Worm (Caenorhabditis elegans) whole organism, L2 larva: ENCODE data around the gene sup-12.

Experiments
- F13H6.1 ChIP-seq: sonication (generic microtip); optimal IDR thresholded peaks from 2 replicates; lab custom pipeline; 2016; ENCODE audit warnings: missing genetic modification characterization, missing compliant biosample characterization
- R02D3.7 ChIP-seq: fragments of 150-350 bp; optimal IDR thresholded peaks from 2 replicates; lab custom pipeline; 2014; ENCODE audit warnings: missing biosample characterization, missing genetic modification characterization
- Y55F3AM.14 ChIP-seq: fragments of 200-800 bp; sonication (Bioruptor generic); optimal IDR thresholded peaks from 2 replicates; lab custom pipeline; 2018; ENCODE audit warnings: mild to moderate bottlenecking, missing genetic modification characterization, missing compliant biosample characterization
- ZK546.5 ChIP-seq: sonication (generic microtip); optimal IDR thresholded peaks from 2 replicates; lab custom pipeline; 2017; ENCODE audit warnings: missing biosample characterization, missing genetic modification characterization
- alr-1 ChIP-seq: fragments of 150-350 bp; optimal IDR thresholded peaks from 2 replicates; lab custom pipeline; 2014; ENCODE audit warnings: missing biosample characterization, missing genetic modification characterization
- ama-1 ChIP-seq: fragments of 150-350 bp; optimal IDR thresholded peaks from 2 replicates; lab custom pipeline; 2018; ENCODE audit warnings: inconsistent platforms
- blmp-1 ChIP-seq: sonication (generic microtip); optimal IDR thresholded peaks from 2 replicates; lab custom pipeline; 2017; ENCODE audit warnings: missing genetic modification characterization, mild to moderate bottlenecking, missing compliant biosample characterization, antibody characterized with exemption, moderate library complexity; ENCODE audit not compliant: insufficient read depth
- ceh-82 ChIP-seq: fragments of 150-350 bp; optimal IDR thresholded peaks from 2 replicates; lab custom pipeline; 2014; ENCODE audit warnings: missing biosample characterization, missing genetic modification characterization
- elt-3 ChIP-seq: sonication (generic microtip); optimal IDR thresholded peaks from 2 replicates; lab custom pipeline; 2017; ENCODE audit warnings: missing biosample characterization, missing genetic modification characterization
- fos-1 ChIP-seq: fragments of 150-350 bp; optimal IDR thresholded peaks from 2 replicates; lab custom pipeline; 2014; ENCODE audit warnings: missing biosample characterization, missing genetic modification characterization
- gmeb-1 ChIP-seq: fragments of 150-350 bp; optimal IDR thresholded peaks from 2 replicates; lab custom pipeline; 2014; ENCODE audit warnings: missing biosample characterization, missing genetic modification characterization
- lin-11 ChIP-seq: fragments of 150-350 bp; sonication (generic microtip); optimal IDR thresholded peaks from 2 replicates; lab custom pipeline; 2014; ENCODE audit warnings: missing biosample characterization, missing genetic modification characterization, inconsistent platforms, mixed read lengths
- lin-13 ChIP-seq: fragments of 150-350 bp; optimal IDR thresholded peaks from 2 replicates; lab custom pipeline; 2014; ENCODE audit warnings: missing biosample characterization, missing genetic modification reagents, missing genetic modification characterization
- lin-39 ChIP-seq: fragments of 150-350 bp; optimal IDR thresholded peaks from 2 replicates; lab custom pipeline; 2014; ENCODE audit warnings: missing biosample characterization, missing genetic modification reagents, missing genetic modification characterization
- lsy-2 ChIP-seq, 2 experiments: fragments of 150-350 bp in 1 of 2; sonication (generic microtip) in 1 of 2; optimal IDR thresholded peaks; 2 replicates each; lab custom pipeline; 2014 to 2017; ENCODE audit warnings: missing biosample characterization in 2 of 2, missing genetic modification characterization in 2 of 2
- mab-5 ChIP-seq: fragments of 150-350 bp; optimal IDR thresholded peaks from 2 replicates; lab custom pipeline; 2014; ENCODE audit warnings: missing biosample characterization, missing genetic modification characterization
- mbf-1 ChIP-seq: sonication (generic microtip); optimal IDR thresholded peaks from 2 replicates; lab custom pipeline; 2017; ENCODE audit warnings: missing biosample characterization, missing genetic modification characterization
- mdl-1 ChIP-seq, 2 experiments: fragments of 150-350 bp in 1 of 2; sonication (generic microtip) in 1 of 2; optimal IDR thresholded peaks; 2 replicates each; lab custom pipeline; 2017; ENCODE audit warnings: missing biosample characterization in 2 of 2, missing genetic modification characterization in 2 of 2
- nhr-10 ChIP-seq: sonication (generic microtip); optimal IDR thresholded peaks from 2 replicates; lab custom pipeline; 2017; ENCODE audit warnings: missing biosample characterization, missing genetic modification characterization
- nhr-11 ChIP-seq: fragments of 150-350 bp; optimal IDR thresholded peaks from 2 replicates; lab custom pipeline; 2014; ENCODE audit warnings: missing biosample characterization, missing genetic modification characterization
- nhr-12 ChIP-seq: fragments of 150-350 bp; optimal IDR thresholded peaks from 2 replicates; lab custom pipeline; 2014; ENCODE audit warnings: missing biosample characterization, missing genetic modification characterization
- nhr-129 ChIP-seq: fragments of 150-350 bp; optimal IDR thresholded peaks from 2 replicates; lab custom pipeline; 2014; ENCODE audit warnings: missing biosample characterization, missing genetic modification characterization
- nhr-237 ChIP-seq: fragments of 150-350 bp; optimal IDR thresholded peaks from 2 replicates; lab custom pipeline; 2014; ENCODE audit warnings: missing biosample characterization, missing genetic modification characterization
- nhr-25 ChIP-seq: fragments of 150-350 bp; sonication (generic microtip); optimal IDR thresholded peaks from 3 replicates; lab custom pipeline; 2014; ENCODE audit warnings: missing biosample characterization, missing genetic modification characterization
- nhr-6 ChIP-seq: fragments of 150-350 bp; optimal IDR thresholded peaks from 2 replicates; lab custom pipeline; 2014; ENCODE audit warnings: missing biosample characterization, missing genetic modification characterization
- nhr-77 ChIP-seq: fragments of 150-350 bp; optimal IDR thresholded peaks from 2 replicates; lab custom pipeline; 2014; ENCODE audit warnings: missing biosample characterization, missing genetic modification characterization
- peb-1 ChIP-seq: fragments of 150-350 bp; optimal IDR thresholded peaks from 2 replicates; lab custom pipeline; 2014; ENCODE audit warnings: missing biosample characterization, missing genetic modification characterization
- sem-4 ChIP-seq: fragments of 150-350 bp; optimal IDR thresholded peaks from 2 replicates; lab custom pipeline; 2014; ENCODE audit warnings: missing biosample characterization, missing genetic modification reagents, missing genetic modification characterization
- skn-1 ChIP-seq: sonication (generic microtip); optimal IDR thresholded peaks from 2 replicates; lab custom pipeline; 2017; ENCODE audit warnings: missing biosample characterization, missing genetic modification characterization
- sma-3 ChIP-seq: sonication (generic microtip); optimal IDR thresholded peaks from 2 replicates; lab custom pipeline; 2016; ENCODE audit warnings: missing genetic modification reagents, missing genetic modification characterization, missing compliant biosample characterization
- sma-9 ChIP-seq, 2 experiments: fragments of 150-350 bp in 1 of 2; sonication (generic microtip) in 1 of 2; optimal IDR thresholded peaks; 2 replicates each; lab custom pipeline; 2014 to 2016; ENCODE audit warnings: missing genetic modification characterization in 2 of 2, mild to moderate bottlenecking in 1 of 2, missing biosample characterization in 1 of 2, missing compliant biosample characterization in 1 of 2, missing genetic modification reagents in 1 of 2, moderate library complexity in 1 of 2
- snpc-4 ChIP-seq: fragments of 150-350 bp; optimal IDR thresholded peaks from 2 replicates; lab custom pipeline; 2014; ENCODE audit warnings: missing biosample characterization, missing genetic modification characterization
- unc-55 ChIP-seq: fragments of 150-350 bp; sonication (generic microtip); optimal IDR thresholded peaks from 3 replicates; lab custom pipeline; 2014; ENCODE audit warnings: missing biosample characterization, missing genetic modification reagents, missing genetic modification characterization
- unc-62 ChIP-seq: fragments of 150-350 bp; optimal IDR thresholded peaks from 2 replicates; lab custom pipeline; 2014; ENCODE audit warnings: missing biosample characterization, missing genetic modification reagents, missing genetic modification characterization
- zag-1 ChIP-seq: fragments of 150-350 bp; optimal IDR thresholded peaks from 2 replicates; lab custom pipeline; 2014; ENCODE audit warnings: missing biosample characterization, missing genetic modification characterization
- ztf-1 ChIP-seq: fragments of 200-800 bp; sonication (Bioruptor generic); conservative IDR thresholded peaks from 2 replicates; pipeline ENCODE4 v1.3.6; 2022; ENCODE audit warnings: missing genetic modification characterization, missing compliant biosample characterization

sup-12 gene

DNA sequence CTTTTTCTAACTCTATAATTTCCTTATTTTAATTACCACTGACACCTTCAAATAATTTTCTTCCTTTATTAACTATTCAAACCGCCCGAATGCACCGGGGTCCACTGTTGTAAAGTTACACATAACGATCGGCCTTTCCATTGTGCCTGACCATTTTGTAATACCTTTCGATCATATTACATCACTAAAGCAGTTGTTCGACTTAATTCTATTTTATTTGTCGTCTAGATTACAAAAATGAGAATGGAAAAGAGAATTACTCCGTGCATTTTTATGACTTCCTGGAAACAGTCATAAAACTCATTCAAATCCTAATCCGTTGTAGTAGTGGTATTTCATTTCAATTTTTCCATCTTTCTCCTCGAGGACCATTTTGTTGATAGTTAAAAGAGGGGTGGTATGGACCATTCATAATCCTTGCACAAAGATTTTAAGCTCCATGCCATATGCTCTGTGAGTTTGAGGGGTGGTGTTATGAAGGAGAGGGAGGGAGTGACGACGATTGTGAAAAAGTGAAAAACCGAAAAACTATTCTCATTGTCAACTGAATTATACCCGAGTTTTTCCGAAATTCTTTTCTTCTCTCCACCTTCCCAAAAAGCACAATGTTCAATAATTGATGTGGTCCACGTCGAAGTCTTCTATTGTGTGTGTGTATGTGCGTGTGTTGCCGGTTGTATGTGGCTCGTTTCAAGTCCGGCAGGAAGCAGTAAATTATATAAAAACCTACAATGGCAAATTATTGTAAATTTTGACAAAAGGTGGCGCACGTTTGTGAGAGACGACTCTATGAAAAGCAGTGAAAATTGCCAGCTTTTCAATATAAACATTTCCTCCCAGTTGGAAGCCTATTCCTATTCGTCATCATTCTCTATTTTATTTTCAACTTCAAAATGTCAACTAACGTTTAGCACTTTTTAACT is 5.9 kb upstream of the sup-12 start:
- TF ChIP-seq unc-62 (GFP tag; lab: Kevin White, UChicago) (no peak), gmeb-1 (tag; lab: Kevin White, UChicago) (no peak), F13H6.1 (no peak), mab-5 (peak; percentile 77), lsy-2 (tag; optimal IDR thresholded peaks at IDR 0.05; lab: Kevin White, UChicago) (no peak), lin-13 (GFP tag; lab: Kevin White, UChicago) (no peak), mbf-1 (no peak), mdl-1 (tag; optimal IDR thresholded peaks at IDR 0.05; lab: Kevin White, UChicago) (no peak), snpc-4 (tag; lab: Kevin White, UChicago) (no peak), nhr-10 (tag; lab: Kevin White, UChicago) (no peak), sem-4 (tag; lab: Kevin White, UChicago) (no peak), ceh-82 (tag; lab: Kevin White, UChicago) (no peak), nhr-11 (tag; lab: Kevin White, UChicago) (no peak), nhr-129 (tag; lab: Kevin White, UChicago) (peak; percentile 10), unc-55 (GFP tag; lab: Kevin White, UChicago) (peak; percentile 53), nhr-237 (tag; lab: Kevin White, UChicago) (no peak)

DNA sequence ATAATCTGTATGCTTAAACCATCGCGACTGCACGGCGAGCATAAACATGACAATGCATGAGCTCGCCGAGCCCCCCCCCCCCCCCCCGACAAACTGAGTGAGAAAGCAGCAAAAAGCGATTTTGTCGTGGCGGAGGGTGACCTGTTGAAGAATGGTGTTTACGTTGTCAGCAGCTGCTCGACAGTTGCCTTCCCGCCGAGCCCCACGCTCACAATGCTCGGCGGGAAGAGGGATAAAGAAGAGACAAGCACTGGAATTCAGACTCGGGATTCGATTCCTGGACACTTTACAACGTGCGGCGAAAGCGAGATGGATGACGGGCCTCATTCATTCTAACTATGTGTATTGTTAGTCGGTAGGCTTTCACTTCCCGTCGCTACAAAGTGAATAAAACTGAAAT is 3.7 kb upstream of the sup-12 start:
- TF ChIP-seq sma-3 (GFP tag; lab: Kevin White, UChicago) (no peak), nhr-25 (tag; lab: Kevin White, UChicago) (no peak), nhr-12 (no peak), fos-1 (tag; lab: Kevin White, UChicago) (no peak), ztf-1 (GFP tag; lab: Robert Waterston, UW) (no peak), nhr-11 (tag; lab: Kevin White, UChicago) (no peak), ZK546.5 (tag; lab: Kevin White, UChicago) (no peak), lin-11 (tag; lab: Kevin White, UChicago) (no peak), mbf-1 (no peak), unc-55 (GFP tag; lab: Kevin White, UChicago) (peak; percentile 1), blmp-1 (tag; lab: Kevin White, UChicago) (no peak), zag-1 (no peak), peb-1 (no peak), sma-9 (GFP tag; optimal IDR thresholded peaks at IDR 0.05; lab: Kevin White, UChicago) (peak; percentile 46), sma-9 (tag; optimal IDR thresholded peaks at IDR 0.05; lab: Kevin White, UChicago) (no peak), F13H6.1 (peak; percentile 38), lin-39 (tag; lab: Kevin White, UChicago) (no peak), alr-1 (tag; lab: Kevin White, UChicago) (no peak), lin-13 (GFP tag; lab: Kevin White, UChicago) (no peak), elt-3 (tag; lab: Kevin White, UChicago) (no peak), nhr-129 (tag; lab: Kevin White, UChicago) (peak; percentile 27)

ce11 chrX:3901389-3901788 is 3.0 kb upstream of the sup-12 start:
- no peak for TF ChIP-seq nhr-77
- no peak for TF ChIP-seq R02D3.7 (tag; lab: Kevin White, UChicago)
- TF ChIP-seq nhr-6 (tag; lab: Kevin White, UChicago) = no peak
- no peak for TF ChIP-seq lin-11 (tag; lab: Kevin White, UChicago)
- no peak for TF ChIP-seq fos-1 (tag; lab: Kevin White, UChicago)
- no peak for TF ChIP-seq nhr-25 (tag; lab: Kevin White, UChicago)
- no peak for TF ChIP-seq snpc-4 (tag; lab: Kevin White, UChicago)
- no peak for TF ChIP-seq ama-1
- no peak for TF ChIP-seq nhr-10 (tag; lab: Kevin White, UChicago)
- no peak for TF ChIP-seq skn-1 (tag; lab: Kevin White, UChicago)
- TF ChIP-seq lin-39 (tag; lab: Kevin White, UChicago) = no peak
- TF ChIP-seq Y55F3AM.14 (GFP tag; lab: Kevin White, UChicago) = no peak
- TF ChIP-seq nhr-12 = no peak
- TF ChIP-seq, all 48 proteins: peak for 0
